Worm (Caenorhabditis elegans) whole organism, L3 larva: ENCODE results near the gene vig-1.

ENCODE experiments used
- R02D3.7 ChIP-seq: fragments of 150-350 bp; optimal IDR thresholded peaks from 2 replicates; lab custom pipeline; 2014; ENCODE audit warnings: missing biosample characterization, missing genetic modification characterization
- ZK546.5 ChIP-seq: sonication (generic microtip); optimal IDR thresholded peaks from 2 replicates; lab custom pipeline; 2017; ENCODE audit warnings: missing biosample characterization, missing genetic modification characterization
- daf-12 ChIP-seq: fragments of 150-350 bp; optimal IDR thresholded peaks from 2 replicates; lab custom pipeline; 2014; ENCODE audit warnings: missing biosample characterization, missing genetic modification reagents, missing genetic modification characterization
- fkh-10 ChIP-seq: sonication (generic microtip); optimal IDR thresholded peaks from 2 replicates; lab custom pipeline; 2017; ENCODE audit warnings: missing biosample characterization, missing genetic modification reagents, missing genetic modification characterization
- lin-15B ChIP-seq: fragments of 150-350 bp; optimal IDR thresholded peaks from 2 replicates; lab custom pipeline; 2014; ENCODE audit warnings: missing biosample characterization, missing genetic modification characterization
- lin-39 ChIP-seq: fragments of 150-350 bp; optimal IDR thresholded peaks from 2 replicates; lab custom pipeline; 2018; ENCODE audit warnings: missing biosample characterization, missing genetic modification reagents, missing genetic modification characterization
- nhr-237 ChIP-seq: fragments of 150-350 bp; optimal IDR thresholded peaks from 2 replicates; lab custom pipeline; 2014; ENCODE audit warnings: missing biosample characterization, missing genetic modification characterization
- pha-4 ChIP-seq: fragments of 150-350 bp; optimal IDR thresholded peaks from 2 replicates; lab custom pipeline; 2014; ENCODE audit warnings: missing biosample characterization, missing genetic modification reagents, missing genetic modification characterization
- skn-1 ChIP-seq: fragments of 150-350 bp; optimal IDR thresholded peaks from 2 replicates; lab custom pipeline; 2014; ENCODE audit warnings: missing biosample characterization, missing genetic modification characterization
- ztf-11 ChIP-seq: fragments of 150-350 bp; optimal IDR thresholded peaks from 2 replicates; lab custom pipeline; 2014; ENCODE audit warnings: missing biosample characterization, missing genetic modification characterization

ce11 chrII:1369322-1369721 is 48.5 kb downstream of the vig-1 start:
- no peak for TF ChIP-seq R02D3.7 (tag; lab: Kevin White, UChicago)
- no peak for TF ChIP-seq lin-15B
- no peak for TF ChIP-seq fkh-10
- TF ChIP-seq nhr-237, result no peak
- TF ChIP-seq ztf-11 (tag; lab: Kevin White, UChicago), result no peak
- no peak for TF ChIP-seq daf-12 (tag; lab: Kevin White, UChicago)
- TF ChIP-seq skn-1 (tag; lab: Kevin White, UChicago), result no peak
- no peak for TF ChIP-seq pha-4 (tag; lab: Kevin White, UChicago)
- no peak for TF ChIP-seq lin-39 (tag; lab: Kevin White, UChicago)
- TF ChIP-seq ZK546.5 (tag; lab: Kevin White, UChicago), result no peak
